Fruit fly (Drosophila melanogaster) whole organism, embryonic: ENCODE results near the gene Ant2.

Experiments
- Atf3 ChIP-seq: fragments of 200-800 bp; sonication (Bioruptor generic); optimal IDR thresholded peaks from 3 replicates; lab custom pipeline; 2016; ENCODE audit warnings: missing biosample characterization, missing genetic modification characterization
- Bdp1 ChIP-seq: fragments of 200-800 bp; sonication (Bioruptor generic); optimal IDR thresholded peaks from 3 replicates; lab custom pipeline; 2016; ENCODE audit warnings: missing biosample characterization, missing genetic modification characterization
- C15 ChIP-seq: fragments of 200-800 bp; sonication (Bioruptor generic); IDR thresholded peaks from 3 replicates; pipeline ENCODE4 v1.3.6; 2022; ENCODE audit warnings: missing biosample characterization, missing genetic modification characterization
- CG10543 ChIP-seq: fragments of 200-800 bp; sonication (Bioruptor generic); optimal IDR thresholded peaks from 3 replicates; lab custom pipeline; 2017; ENCODE audit warnings: missing biosample characterization, mild to moderate bottlenecking, missing genetic modification characterization, moderate library complexity
- CG11247 ChIP-seq: fragments of 200-800 bp; sonication (Bioruptor generic); IDR thresholded peaks from 2 replicates; pipeline ENCODE4 v1.3.6; 2022; ENCODE audit warnings: missing biosample characterization, missing genetic modification characterization
- CG11723 ChIP-seq: fragments of 200-800 bp; sonication (Bioruptor generic); optimal IDR thresholded peaks from 2 replicates; lab custom pipeline; 2017; ENCODE audit warnings: missing biosample characterization, mild to moderate bottlenecking, missing genetic modification characterization
- CG12104 ChIP-seq: fragments of 200-800 bp; sonication (Bioruptor generic); optimal IDR thresholded peaks from 3 replicates; lab custom pipeline; 2016; ENCODE audit warnings: missing biosample characterization, missing genetic modification characterization
- CG12391 ChIP-seq: fragments of 200-800 bp; sonication (Bioruptor generic); optimal IDR thresholded peaks from 3 replicates; lab custom pipeline; 2018; ENCODE audit warnings: missing biosample characterization, mild to moderate bottlenecking, missing genetic modification characterization, moderate library complexity
- CG15269 ChIP-seq: fragments of 200-800 bp; sonication (Bioruptor generic); optimal IDR thresholded peaks from 2 replicates; lab custom pipeline; 2018; ENCODE audit warnings: missing biosample characterization, mild to moderate bottlenecking, missing genetic modification characterization, moderate library complexity
- CG16815 ChIP-seq: fragments of 200-800 bp; sonication (Bioruptor generic); optimal IDR thresholded peaks from 3 replicates; lab custom pipeline; 2017; ENCODE audit warnings: missing biosample characterization, mild to moderate bottlenecking, missing genetic modification characterization
- CG17385 ChIP-seq: fragments of 200-800 bp; sonication (Bioruptor generic); optimal IDR thresholded peaks from 3 replicates; lab custom pipeline; 2018; ENCODE audit warnings: missing biosample characterization, mild to moderate bottlenecking, missing genetic modification characterization
- CG2120 ChIP-seq: fragments of 200-800 bp; sonication (Bioruptor generic); optimal IDR thresholded peaks from 3 replicates; lab custom pipeline; 2016; ENCODE audit warnings: missing biosample characterization, missing genetic modification characterization
- CG32767 ChIP-seq: fragments of 200-800 bp; sonication (Bioruptor generic); IDR thresholded peaks from 2 replicates; pipeline ENCODE4 v1.3.6; 2022; ENCODE audit warnings: missing biosample characterization, missing genetic modification characterization
- CG34422 ChIP-seq: fragments of 200-800 bp; sonication (Bioruptor generic); IDR thresholded peaks from 3 replicates; pipeline ENCODE4 v1.3.6; 2022; ENCODE audit warnings: missing biosample characterization, missing genetic modification characterization
- CG6689 ChIP-seq: fragments of 200-800 bp; sonication (Bioruptor generic); IDR thresholded peaks from 2 replicates; pipeline ENCODE4 v1.3.6; 2022; ENCODE audit warnings: missing biosample characterization, missing genetic modification characterization
- ERR ChIP-seq: fragments of 200-800 bp; sonication (Bioruptor generic); optimal IDR thresholded peaks from 2 replicates; lab custom pipeline; 2016; ENCODE audit warnings: missing biosample characterization, missing genetic modification characterization
- Gsc ChIP-seq: fragments of 200-800 bp; sonication (Bioruptor generic); IDR thresholded peaks from 2 replicates; pipeline ENCODE4 v1.3.6; 2022; ENCODE audit warnings: missing biosample characterization, missing genetic modification characterization
- MESR4 ChIP-seq: fragments of 200-800 bp; sonication (Bioruptor generic); optimal IDR thresholded peaks from 2 replicates; lab custom pipeline; 2018; ENCODE audit warnings: missing biosample characterization, mild to moderate bottlenecking, missing genetic modification characterization, moderate library complexity
- Mad ChIP-seq: fragments of 200-800 bp; sonication (Bioruptor generic); optimal IDR thresholded peaks from 2 replicates; lab custom pipeline; 2016; ENCODE audit warnings: missing biosample characterization, missing genetic modification characterization
- Med ChIP-seq: fragments of 200-800 bp; sonication (Bioruptor generic); peaks from one replicate; lab custom pipeline; 2016; ENCODE audit warnings: missing biosample characterization, missing genetic modification characterization, mild to moderate bottlenecking, inconsistent platforms, moderate library complexity
- Meics ChIP-seq: fragments of 200-800 bp; sonication (Bioruptor generic); optimal IDR thresholded peaks from 2 replicates; lab custom pipeline; 2017; ENCODE audit warnings: missing biosample characterization, mild to moderate bottlenecking, missing genetic modification characterization
- Mrtf ChIP-seq: fragments of 200-800 bp; sonication (Bioruptor generic); IDR thresholded peaks from 3 replicates; pipeline ENCODE4 v1.3.6; 2022; ENCODE audit warnings: missing biosample characterization, missing genetic modification characterization
- Myb ChIP-seq: fragments of 200-800 bp; sonication (Bioruptor generic); optimal IDR thresholded peaks from 2 replicates; lab custom pipeline; 2016; ENCODE audit warnings: missing biosample characterization, missing genetic modification characterization
- NFAT ChIP-seq: fragments of 200-800 bp; sonication (Bioruptor generic); IDR thresholded peaks from 2 replicates; pipeline ENCODE4 v1.3.6; 2022; ENCODE audit warnings: missing biosample characterization, missing genetic modification characterization
- NK7.1 ChIP-seq: fragments of 200-800 bp; sonication (Bioruptor generic); optimal IDR thresholded peaks from 3 replicates; lab custom pipeline; 2016; ENCODE audit warnings: missing biosample characterization, missing genetic modification characterization
- Optix ChIP-seq: fragments of 200-800 bp; sonication (Bioruptor generic); IDR thresholded peaks from 3 replicates; pipeline ENCODE4 v1.3.6; 2022; ENCODE audit warnings: missing biosample characterization, missing genetic modification characterization
- Scr ChIP-seq: fragments of 200-800 bp; sonication (Bioruptor generic); IDR thresholded peaks from 2 replicates; pipeline ENCODE4 v1.3.6; 2022; ENCODE audit warnings: missing biosample characterization, missing genetic modification characterization; ENCODE audit not compliant: partially characterized antibody
- Sox100B ChIP-seq: fragments of 200-800 bp; sonication (Bioruptor generic); optimal IDR thresholded peaks from 3 replicates; lab custom pipeline; 2018; ENCODE audit warnings: missing biosample characterization, mild to moderate bottlenecking, missing genetic modification characterization
- Taf1 ChIP-seq: fragments of 200-800 bp; sonication (Bioruptor generic); IDR thresholded peaks from 2 replicates; pipeline ENCODE4 v1.3.6; 2022; ENCODE audit warnings: missing biosample characterization, missing genetic modification characterization
- cg ChIP-seq: fragments of 200-800 bp; sonication (Bioruptor generic); optimal IDR thresholded peaks from 3 replicates; lab custom pipeline; 2019; ENCODE audit warnings: missing biosample characterization, mild to moderate bottlenecking, missing genetic modification characterization, moderate library complexity
- cwo ChIP-seq: fragments of 200-800 bp; sonication (Bioruptor generic); optimal IDR thresholded peaks from 3 replicates; lab custom pipeline; 2017; ENCODE audit warnings: missing biosample characterization, missing genetic modification characterization, mild to moderate bottlenecking, moderate library complexity, missing genetic modification reagents
- dpn ChIP-seq, 2 experiments: fragments of 200-800 bp; sonication (Bioruptor generic); optimal IDR thresholded peaks; 3 replicates each; lab custom pipeline; 2016; ENCODE audit warnings: missing biosample characterization in 2 of 2, missing genetic modification characterization in 2 of 2
- eve ChIP-seq, 2 experiments: fragments of >200 bp; optimal IDR thresholded peaks; 2 replicates each; lab custom pipeline; 2017; ENCODE audit warnings: missing biosample characterization in 2 of 2, missing genetic modification characterization in 2 of 2
- ewg ChIP-seq: fragments of 200-800 bp; sonication (Bioruptor generic); optimal IDR thresholded peaks from 3 replicates; lab custom pipeline; 2017; ENCODE audit warnings: mild to moderate bottlenecking, missing biosample characterization, missing genetic modification reagents, missing genetic modification characterization
- eyg ChIP-seq: fragments of 200-800 bp; sonication (Bioruptor generic); optimal IDR thresholded peaks from 3 replicates; lab custom pipeline; 2016; ENCODE audit warnings: missing biosample characterization, missing genetic modification characterization
- her ChIP-seq: fragments of 200-800 bp; sonication (Bioruptor generic); optimal IDR thresholded peaks from 2 replicates; lab custom pipeline; 2016; ENCODE audit warnings: missing biosample characterization, missing genetic modification characterization
- lbe ChIP-seq: fragments of 200-800 bp; sonication (Bioruptor generic); optimal IDR thresholded peaks from 2 replicates; lab custom pipeline; 2016; ENCODE audit warnings: missing biosample characterization, mild to moderate bottlenecking, missing genetic modification characterization
- mld ChIP-seq: fragments of 200-800 bp; sonication (Bioruptor generic); IDR thresholded peaks from 3 replicates; pipeline ENCODE4 v1.3.6; 2022; ENCODE audit warnings: missing biosample characterization, missing genetic modification characterization; ENCODE audit not compliant: partially characterized antibody
- nerfin-1 ChIP-seq: fragments of 200-800 bp; sonication (Bioruptor generic); optimal IDR thresholded peaks from 3 replicates; lab custom pipeline; 2019; ENCODE audit warnings: missing biosample characterization, mild to moderate bottlenecking, missing genetic modification characterization, moderate library complexity
- nmo ChIP-seq: fragments of 200-800 bp; sonication (Bioruptor generic); optimal IDR thresholded peaks from 2 replicates; lab custom pipeline; 2018; ENCODE audit warnings: missing biosample characterization, mild to moderate bottlenecking, missing genetic modification characterization, moderate library complexity
- p53 ChIP-seq: fragments of 200-800 bp; sonication (Bioruptor generic); optimal IDR thresholded peaks from 2 replicates; lab custom pipeline; 2016; ENCODE audit warnings: missing biosample characterization, missing genetic modification characterization
- psq ChIP-seq: fragments of 200-800 bp; sonication (Bioruptor generic); optimal IDR thresholded peaks from 2 replicates; lab custom pipeline; 2017; ENCODE audit warnings: missing biosample characterization, missing genetic modification characterization
- pzg ChIP-seq: fragments of 200-800 bp; sonication (Bioruptor generic); optimal IDR thresholded peaks from 3 replicates; lab custom pipeline; 2018; ENCODE audit warnings: missing biosample characterization, mild to moderate bottlenecking, missing genetic modification characterization, moderate library complexity
- ro ChIP-seq: fragments of 200-800 bp; sonication (Bioruptor generic); IDR thresholded peaks from 2 replicates; pipeline ENCODE4 v1.3.6; 2022; ENCODE audit warnings: missing biosample characterization, missing genetic modification characterization
- row ChIP-seq: fragments of 200-800 bp; sonication (Bioruptor generic); IDR thresholded peaks from 3 replicates; pipeline ENCODE4 v1.3.6; 2022; ENCODE audit warnings: missing biosample characterization, missing genetic modification characterization
- sc ChIP-seq, 3 experiments: fragments of >200 bp in 2 of 3; fragments of 200-800 bp in 1 of 3; sonication (Bioruptor generic) in 1 of 3; optimal IDR thresholded peaks; 2 replicates in 2 of 3; 3 replicates in 1 of 3; lab custom pipeline; 2017; ENCODE audit warnings: mild to moderate bottlenecking in 1 of 3, missing biosample characterization in 1 of 3, missing genetic modification characterization in 1 of 3, missing genetic modification reagents in 1 of 3
- sqz ChIP-seq: fragments of 200-800 bp; sonication (Bioruptor generic); optimal IDR thresholded peaks from 3 replicates; lab custom pipeline; 2018; ENCODE audit warnings: missing biosample characterization, mild to moderate bottlenecking, missing genetic modification characterization
- tna ChIP-seq: fragments of 200-800 bp; sonication (Bioruptor generic); IDR thresholded peaks from 2 replicates; pipeline ENCODE4 v1.3.6; 2022; ENCODE audit warnings: missing biosample characterization, missing genetic modification characterization; ENCODE audit not compliant: partially characterized antibody
- zf30C ChIP-seq: fragments of 200-800 bp; sonication (Bioruptor generic); optimal IDR thresholded peaks from 3 replicates; lab custom pipeline; 2018; ENCODE audit warnings: missing biosample characterization, mild to moderate bottlenecking, missing genetic modification characterization

Gene Ant2

dm6 chrX:10771856-10772592 lies 14.7 kb downstream of the Ant2 start, which contains the start of gene CG15211 (continued):
- peak; percentile 11 for TF ChIP-seq Atf3 (GFP tag; lab: Kevin White, UChicago)
- peak; percentile 78 for TF ChIP-seq row (GFP tag; lab: Robert Waterston, UW)
- peak; percentile 40 for TF ChIP-seq CG12104 (GFP tag; lab: Kevin White, UChicago)
- TF ChIP-seq CG32767 (GFP tag; lab: Robert Waterston, UW), result peak; percentile 58; the same call in 1 of the 2 replicates
- peak; percentile 66 for TF ChIP-seq nerfin-1 (tag; lab: Kevin White, UChicago)
- peak; percentile 84 for TF ChIP-seq sqz (GFP tag; lab: Kevin White, UChicago)
- no peak for TF ChIP-seq Gsc (GFP tag; lab: Robert Waterston, UW)
- no peak for TF ChIP-seq Scr (GFP tag; lab: Robert Waterston, UW)
- TF ChIP-seq Optix (GFP tag; lab: Robert Waterston, UW), result peak; percentile 29; the same call in 1 of the 3 replicates
- peak; percentile 86 for TF ChIP-seq nmo
- TF ChIP-seq Myb (GFP tag; lab: Kevin White, UChicago), result no peak
- TF ChIP-seq dpn (GFP tag; optimal IDR thresholded peaks at IDR 0.05; lab: Kevin White, UChicago), result peak in 1 of 2 experiments; percentile 59
- TF ChIP-seq pzg (GFP tag; lab: Kevin White, UChicago), result no peak
- peak; percentile 80 for TF ChIP-seq CG12391 (tag; lab: Kevin White, UChicago)
- peak; percentile 7 for TF ChIP-seq psq (GFP tag; lab: Kevin White, UChicago)
- TF ChIP-seq C15 (GFP tag; lab: Robert Waterston, UW), result no peak
- no peak for TF ChIP-seq CG11247
- TF ChIP-seq Sox100B (GFP tag; lab: Kevin White, UChicago), result peak; percentile 85
- no peak for TF ChIP-seq ERR (GFP tag; lab: Kevin White, UChicago)
- TF ChIP-seq CG16815 (GFP tag; lab: Kevin White, UChicago), result peak; percentile 30
- TF ChIP-seq Med (GFP tag; lab: Kevin White, UChicago), result peak; percentile 73
- TF ChIP-seq CG10543 (GFP tag; lab: Kevin White, UChicago), result no peak
- peak; percentile 72 for TF ChIP-seq ewg (GFP tag; lab: Kevin White, UChicago)
- TF ChIP-seq Taf1 (GFP tag; lab: Robert Waterston, UW), result no peak
- TF ChIP-seq sc (optimal IDR thresholded peaks at IDR 0.05; lab: Kevin White, UChicago), result no peak
- peak; percentile 66 for TF ChIP-seq sc (GFP tag; optimal IDR thresholded peaks at IDR 0.05; lab: Kevin White, UChicago)
- no peak for TF ChIP-seq zf30C
- TF ChIP-seq MESR4 (GFP tag; lab: Kevin White, UChicago), result no peak
- peak; percentile 70 for TF ChIP-seq Meics
- TF ChIP-seq mld (GFP tag; lab: Robert Waterston, UW), result no peak
- no peak for TF ChIP-seq NK7.1
- peak; percentile 68 for TF ChIP-seq CG15269 (tag; lab: Kevin White, UChicago)
- peak; percentile 72 for TF ChIP-seq CG17385 (GFP tag; lab: Kevin White, UChicago)
- 0 out of 3 replicates have a peak, but pooled peaks have one; percentile 30 for TF ChIP-seq Mrtf (GFP tag; lab: Robert Waterston, UW)
- no peak for TF ChIP-seq eve (GFP tag; optimal IDR thresholded peaks at IDR 0.05; lab: Kevin White, UChicago)
- no peak for TF ChIP-seq lbe (GFP tag; lab: Kevin White, UChicago)
- peak; percentile 57 for TF ChIP-seq CG11723
- no peak for TF ChIP-seq tna (GFP tag; lab: Robert Waterston, UW)
- peak; percentile 41 for TF ChIP-seq Mad (GFP tag; lab: Kevin White, UChicago)
- TF ChIP-seq CG2120 (GFP tag; lab: Kevin White, UChicago), result peak; percentile 57
- no peak for TF ChIP-seq Bdp1 (GFP tag; lab: Kevin White, UChicago)
- 0 out of 2 replicates have a peak, but pooled peaks have one; percentile 37 for TF ChIP-seq ro
- peak; percentile 0 for TF ChIP-seq cg (GFP tag; lab: Kevin White, UChicago)
- TF ChIP-seq eyg, result no peak
- no peak for TF ChIP-seq her (GFP tag; lab: Kevin White, UChicago)
- TF ChIP-seq NFAT (GFP tag; lab: Robert Waterston, UW), result 0 out of 2 replicates have a peak, but pooled peaks have one; percentile 2
- peak; percentile 77 for TF ChIP-seq CG6689 (GFP tag; lab: Robert Waterston, UW)
- TF ChIP-seq p53 (GFP tag; lab: Kevin White, UChicago), result no peak
- peak; percentile 49 for TF ChIP-seq cwo (GFP tag; lab: Kevin White, UChicago)
- peak; percentile 24; the same call in 1 of the 3 replicates for TF ChIP-seq CG34422 (GFP tag; lab: Robert Waterston, UW)
